Fruit fly (Drosophila melanogaster) whole organism, wandering third instar larva: ENCODE data around the gene CG15337.
A peak's percentile ranks its signal among the peaks of the same experiment; 100 is the strongest.

Source experiments
- Abd-B ChIP-seq: fragments of >200 bp; optimal IDR thresholded peaks from 2 replicates; lab custom pipeline; 2017; ENCODE audit warnings: missing biosample characterization, missing genetic modification characterization
- CG32264 ChIP-seq: fragments of 200-800 bp; sonication (Bioruptor generic); optimal IDR thresholded peaks from 2 replicates; lab custom pipeline; 2016; ENCODE audit warnings: missing biosample characterization, missing genetic modification characterization
- CG9705 ChIP-seq: fragments of 200-800 bp; sonication (Bioruptor generic); optimal IDR thresholded peaks from 2 replicates; lab custom pipeline; 2018; ENCODE audit warnings: missing biosample characterization, mild to moderate bottlenecking, missing genetic modification characterization
- CrebA ChIP-seq: fragments of 200-800 bp; sonication (Bioruptor generic); optimal IDR thresholded peaks from 2 replicates; lab custom pipeline; 2016; ENCODE audit warnings: missing biosample characterization, mild to moderate bottlenecking, missing genetic modification characterization, borderline replicate concordance
- Dfd ChIP-seq: fragments of >200 bp; optimal IDR thresholded peaks from 2 replicates; lab custom pipeline; 2017; ENCODE audit warnings: missing biosample characterization, missing genetic modification characterization
- Dif ChIP-seq: fragments of 200-275, 200-300 bp; sonication (Bioruptor generic); optimal IDR thresholded peaks from 2 replicates; lab custom pipeline; 2018; ENCODE audit warnings: missing biosample characterization, missing genetic modification characterization; ENCODE audit not compliant: partially characterized antibody
- GATAd ChIP-seq: sonication (Bioruptor generic); optimal IDR thresholded peaks from 2 replicates; lab custom pipeline; 2016; ENCODE audit warnings: missing biosample characterization, missing genetic modification characterization
- HLH106 ChIP-seq: fragments of 200-800 bp; optimal IDR thresholded peaks from 3 replicates; lab custom pipeline; 2019; ENCODE audit warnings: missing biosample characterization, mild to moderate bottlenecking, missing genetic modification characterization, moderate library complexity
- Hnf4 ChIP-seq: fragments of 200-800 bp; sonication (Bioruptor generic); optimal IDR thresholded peaks from 2 replicates; lab custom pipeline; 2016; ENCODE audit warnings: missing biosample characterization, mild to moderate bottlenecking, missing genetic modification characterization
- Hr78 ChIP-seq: fragments of >200 bp; optimal IDR thresholded peaks from 2 replicates; lab custom pipeline; 2017; ENCODE audit warnings: missing biosample characterization, missing genetic modification characterization
- Hr83 ChIP-seq: fragments of 200-300 bp; sonication (Bioruptor generic); optimal IDR thresholded peaks from 2 replicates; lab custom pipeline; 2016; ENCODE audit warnings: missing biosample characterization, mild to moderate bottlenecking, missing genetic modification characterization, moderate library complexity; ENCODE audit not compliant: poor library complexity, severe bottlenecking
- Jra ChIP-seq: sonication (Bioruptor generic); optimal IDR thresholded peaks from 2 replicates; lab custom pipeline; 2016; ENCODE audit warnings: missing biosample characterization, missing genetic modification characterization
- Mio ChIP-seq: sonication (Bioruptor generic); optimal IDR thresholded peaks from 2 replicates; lab custom pipeline; 2016; ENCODE audit warnings: missing biosample characterization, missing genetic modification characterization
- Myc ChIP-seq: fragments of >200 bp; optimal IDR thresholded peaks from 2 replicates; lab custom pipeline; 2017
- N ChIP-seq: fragments of >200 bp; optimal IDR thresholded peaks from 2 replicates; lab custom pipeline; 2018; ENCODE audit warnings: missing biosample characterization, missing external identifiers, missing genetic modification characterization
- OdsH ChIP-seq: fragments of 200-800 bp; sonication (Bioruptor generic); optimal IDR thresholded peaks from 2 replicates; lab custom pipeline; 2016; ENCODE audit warnings: missing biosample characterization, mild to moderate bottlenecking, missing genetic modification characterization
- Rel ChIP-seq, 2 experiments: fragments of 200-800 bp; sonication (Bioruptor generic) in 1 of 2; optimal IDR thresholded peaks; 2 replicates in 1 of 2; 3 replicates in 1 of 2; lab custom pipeline; 2016 to 2019; ENCODE audit warnings: mild to moderate bottlenecking in 2 of 2, missing biosample characterization in 2 of 2, missing genetic modification characterization in 2 of 2, moderate library complexity in 1 of 2
- Sp1 ChIP-seq: fragments of 200-800 bp; sonication (Bioruptor generic); optimal IDR thresholded peaks from 3 replicates; lab custom pipeline; 2019; ENCODE audit warnings: missing biosample characterization, mild to moderate bottlenecking, missing genetic modification characterization, moderate library complexity
- Vsx2 ChIP-seq: fragments of 200-300, 225-300 bp; sonication (Bioruptor generic); optimal IDR thresholded peaks from 2 replicates; lab custom pipeline; 2018; ENCODE audit warnings: missing biosample characterization, missing genetic modification characterization; ENCODE audit not compliant: partially characterized antibody
- br ChIP-seq: fragments of 200-800 bp; sonication (Bioruptor generic); optimal IDR thresholded peaks from 2 replicates; lab custom pipeline; 2016; ENCODE audit warnings: missing biosample characterization, missing genetic modification characterization
- brk ChIP-seq: fragments of 200-800 bp; sonication (Bioruptor generic); optimal IDR thresholded peaks from 2 replicates; lab custom pipeline; 2016; ENCODE audit warnings: missing biosample characterization, mild to moderate bottlenecking, missing genetic modification characterization
- dl ChIP-seq, 2 experiments: fragments of 175-275, 200-275 bp in 1 of 2; fragments of 200-275 bp in 1 of 2; sonication (Bioruptor generic); optimal IDR thresholded peaks; lab custom pipeline; 2018; ENCODE audit warnings: mild to moderate bottlenecking in 2 of 2, missing biosample characterization in 2 of 2, missing genetic modification characterization in 2 of 2, moderate library complexity in 2 of 2; ENCODE audit not compliant: partially characterized antibody in 2 of 2, insufficient read depth in 1 of 2
- dmrt93B ChIP-seq: fragments of 200-800 bp; sonication (Bioruptor generic); optimal IDR thresholded peaks from 2 replicates; lab custom pipeline; 2018; ENCODE audit warnings: missing biosample characterization, mild to moderate bottlenecking, missing genetic modification characterization
- dsf ChIP-seq: sonication (Bioruptor generic); optimal IDR thresholded peaks from 2 replicates; lab custom pipeline; 2016; ENCODE audit warnings: missing biosample characterization, missing genetic modification characterization, borderline replicate concordance
- ey ChIP-seq: fragments of 200-800 bp; sonication (Bioruptor generic); optimal IDR thresholded peaks from 2 replicates; lab custom pipeline; 2016; ENCODE audit warnings: missing biosample characterization, missing genetic modification characterization
- foxo ChIP-seq, 2 experiments: fragments of 200-800 bp; sonication (Bioruptor generic); optimal IDR thresholded peaks; 2 replicates in 1 of 2; 3 replicates in 1 of 2; lab custom pipeline; 2016 to 2017; ENCODE audit warnings: missing biosample characterization in 2 of 2, missing genetic modification characterization in 2 of 2
- fru ChIP-seq: fragments of 200-800 bp; sonication (Bioruptor generic); optimal IDR thresholded peaks from 3 replicates; lab custom pipeline; 2016; ENCODE audit warnings: missing biosample characterization, mild to moderate bottlenecking, missing genetic modification characterization
- h ChIP-seq: fragments of 200-800 bp; sonication (Bioruptor generic); optimal IDR thresholded peaks from 3 replicates; lab custom pipeline; 2016; ENCODE audit warnings: missing biosample characterization, mild to moderate bottlenecking, missing genetic modification characterization
- jim ChIP-seq: fragments of 175-275, 200-325 bp; sonication (Bioruptor generic); optimal IDR thresholded peaks from 2 replicates; lab custom pipeline; 2016; ENCODE audit warnings: missing biosample characterization, mild to moderate bottlenecking, missing genetic modification characterization
- lola ChIP-seq: fragments of >200 bp; optimal IDR thresholded peaks from 2 replicates; lab custom pipeline; 2017; ENCODE audit warnings: missing biosample characterization, missing genetic modification characterization
- pan ChIP-seq: fragments of >200 bp; optimal IDR thresholded peaks from 2 replicates; lab custom pipeline; 2017
- psq ChIP-seq: fragments of 200-800 bp; sonication (Bioruptor generic); optimal IDR thresholded peaks from 3 replicates; lab custom pipeline; 2017; ENCODE audit warnings: missing biosample characterization, mild to moderate bottlenecking, missing genetic modification characterization, moderate library complexity
- rgr ChIP-seq: fragments of 200-800 bp; sonication (Bioruptor generic); optimal IDR thresholded peaks from 3 replicates; lab custom pipeline; 2016; ENCODE audit warnings: missing biosample characterization, mild to moderate bottlenecking, missing genetic modification characterization
- sage ChIP-seq: fragments of 200-800 bp; sonication (Bioruptor generic); optimal IDR thresholded peaks from 2 replicates; lab custom pipeline; 2016; ENCODE audit warnings: missing biosample characterization, mild to moderate bottlenecking, missing genetic modification characterization
- sv ChIP-seq: fragments of 200-800 bp; sonication (Bioruptor generic); optimal IDR thresholded peaks from 3 replicates; lab custom pipeline; 2016; ENCODE audit warnings: missing biosample characterization, missing genetic modification characterization
- tai ChIP-seq: sonication (Bioruptor generic); optimal IDR thresholded peaks from 2 replicates; lab custom pipeline; 2016; ENCODE audit warnings: missing biosample characterization, missing genetic modification characterization
- usp ChIP-seq: fragments of >200 bp; optimal IDR thresholded peaks from 2 replicates; lab custom pipeline; 2017; ENCODE audit warnings: missing biosample characterization, missing genetic modification characterization
- woc ChIP-seq: sonication (Bioruptor generic); optimal IDR thresholded peaks from 2 replicates; lab custom pipeline; 2016; ENCODE audit warnings: missing biosample characterization, mild to moderate bottlenecking, missing genetic modification characterization

Gene CG15337

DNA sequence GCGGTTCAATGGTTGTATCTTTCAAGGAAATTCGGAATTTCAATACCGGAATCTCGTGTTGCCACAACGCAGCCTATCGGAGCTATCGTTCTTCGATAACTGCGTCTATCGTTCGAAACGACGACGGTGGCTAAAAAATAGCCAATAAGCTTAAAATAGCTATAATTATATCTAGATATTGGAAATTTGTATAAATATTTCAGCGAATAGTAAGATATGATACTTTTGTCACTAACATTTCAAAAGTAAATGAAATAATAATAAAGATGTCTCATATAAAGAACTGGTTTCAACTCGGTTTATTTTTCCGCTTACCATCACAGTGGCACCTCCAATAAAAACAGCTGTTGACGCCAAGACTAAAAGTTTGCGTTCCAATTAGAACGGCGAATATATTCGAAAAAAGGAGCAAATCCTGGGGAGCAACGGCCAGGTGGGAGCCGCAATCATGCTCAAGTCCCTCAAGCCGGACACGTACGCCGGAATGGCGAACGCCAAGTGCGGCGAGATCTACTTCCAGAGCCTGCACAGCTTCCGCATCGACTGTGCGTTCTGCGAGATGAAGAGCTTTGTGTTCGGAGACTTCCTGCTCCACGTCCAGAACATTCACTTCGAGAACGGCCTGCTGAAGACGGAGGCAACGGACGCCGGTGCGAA, 14.2 kb upstream of the CG15337 start, which contains the start of the genes alpha-PheRS and CG2129:
alpha-PheRS (minus strand) TSS at position 102 of the 657 bp plus-strand sequence.
CG2129 (plus strand) TSS at position 339 of the 657 bp plus-strand sequence.
- no peak for TF ChIP-seq Abd-B (GFP tag; lab: Kevin White, UChicago)
- no peak for TF ChIP-seq sage (GFP tag; lab: Kevin White, UChicago)
- peak; percentile 31 for TF ChIP-seq psq (GFP tag; lab: Kevin White, UChicago)
- TF ChIP-seq usp (GFP tag; lab: Kevin White, UChicago), result no peak
- no peak for TF ChIP-seq tai (GFP tag; lab: Kevin White, UChicago)
- peak; percentile 6 for TF ChIP-seq ey (GFP tag; lab: Kevin White, UChicago)
- TF ChIP-seq br (GFP tag; lab: Kevin White, UChicago), result no peak
- TF ChIP-seq Hr83 (GFP tag; lab: Kevin White, UChicago), result no peak
- TF ChIP-seq Rel (GFP tag; optimal IDR thresholded peaks at IDR 0.05; lab: Kevin White, UChicago), result no peak
- peak; percentile 52 for TF ChIP-seq Rel (tag; optimal IDR thresholded peaks at IDR 0.05; lab: Kevin White, UChicago)
- no peak for TF ChIP-seq CG9705 (GFP tag; lab: Kevin White, UChicago)
- no peak for TF ChIP-seq GATAd (GFP tag; lab: Kevin White, UChicago)
- no peak for TF ChIP-seq lola (GFP tag; lab: Kevin White, UChicago)
- no peak for TF ChIP-seq jim (GFP tag; lab: Kevin White, UChicago)
- TF ChIP-seq woc (GFP tag; lab: Kevin White, UChicago), result peak; percentile 77
- TF ChIP-seq dsf (GFP tag; lab: Kevin White, UChicago), result no peak
- peak; percentile 65 for TF ChIP-seq HLH106
- no peak for TF ChIP-seq dl (GFP tag; optimal IDR thresholded peaks at IDR 0.05; lab: Kevin White, UChicago; ENCODE audit: insufficient read depth in 1 of 2, partially characterized antibody in 2 of 2)
- TF ChIP-seq Mio, result no peak
- TF ChIP-seq h (GFP tag; lab: Kevin White, UChicago), result peak; percentile 41
- no peak for TF ChIP-seq Dif (GFP tag; lab: Kevin White, UChicago)
- no peak for TF ChIP-seq N (GFP tag; lab: Kevin White, UChicago)
- TF ChIP-seq dmrt93B (GFP tag; lab: Kevin White, UChicago), result no peak
- peak; percentile 92 for TF ChIP-seq Myc (lab: Kevin White, UChicago)
- no peak for TF ChIP-seq pan (lab: Kevin White, UChicago)
- TF ChIP-seq rgr, result no peak
- no peak for TF ChIP-seq fru (GFP tag; lab: Kevin White, UChicago)
- TF ChIP-seq Hr78 (GFP tag; lab: Kevin White, UChicago), result no peak
- no peak for TF ChIP-seq Jra (GFP tag; lab: Kevin White, UChicago)
- TF ChIP-seq CG32264, result no peak
- TF ChIP-seq OdsH, result no peak
- TF ChIP-seq Sp1, result peak; percentile 45
- TF ChIP-seq foxo (GFP tag; optimal IDR thresholded peaks at IDR 0.05; lab: Kevin White, UChicago), result no peak
- no peak for TF ChIP-seq brk
- TF ChIP-seq Hnf4 (GFP tag; lab: Kevin White, UChicago), result no peak
- TF ChIP-seq Dfd (GFP tag; lab: Kevin White, UChicago), result no peak
- no peak for TF ChIP-seq sv (GFP tag; lab: Kevin White, UChicago)
- no peak for TF ChIP-seq CrebA (GFP tag; lab: Kevin White, UChicago)
- TF ChIP-seq Vsx2, result no peak

dm6 chrX:8147649-8148048, 12.2 kb upstream of the CG15337 start, which contains the start of gene CG15336:
Gene CG15336 (plus strand): TSS chrX:8147949.
- TF ChIP-seq Mio (no peak), sage (GFP tag; lab: Kevin White, UChicago) (no peak), Hr83 (GFP tag; lab: Kevin White, UChicago) (no peak), br (GFP tag; lab: Kevin White, UChicago) (no peak), N (GFP tag; lab: Kevin White, UChicago) (no peak), Vsx2 (no peak), jim (GFP tag; lab: Kevin White, UChicago) (no peak), Dfd (GFP tag; lab: Kevin White, UChicago) (no peak), fru (GFP tag; lab: Kevin White, UChicago) (no peak), Dif (GFP tag; lab: Kevin White, UChicago) (no peak), dsf (GFP tag; lab: Kevin White, UChicago) (no peak), woc (GFP tag; lab: Kevin White, UChicago) (no peak), lola (GFP tag; lab: Kevin White, UChicago) (no peak), foxo (GFP tag; optimal IDR thresholded peaks at IDR 0.05; lab: Kevin White, UChicago) (no peak), ey (GFP tag; lab: Kevin White, UChicago) (no peak), Hnf4 (GFP tag; lab: Kevin White, UChicago) (no peak), Abd-B (GFP tag; lab: Kevin White, UChicago) (no peak), OdsH (no peak)
